Worm (Caenorhabditis elegans) whole organism, L1 larva: ENCODE data around the gene hum-8.

Experiments used
- C04F5.9 ChIP-seq: sonication (generic microtip); optimal IDR thresholded peaks from 2 replicates; lab custom pipeline; 2016; ENCODE audit warnings: missing genetic modification characterization, missing compliant biosample characterization
- C16A3.4 ChIP-seq: fragments of 150-350 bp; optimal IDR thresholded peaks from 2 replicates; lab custom pipeline; 2014; ENCODE audit warnings: missing biosample characterization, missing genetic modification characterization
- Y116A8C.19 ChIP-seq: sonication (generic microtip); optimal IDR thresholded peaks from 2 replicates; lab custom pipeline; 2016; ENCODE audit warnings: missing compliant biosample characterization, missing genetic modification characterization, borderline replicate concordance
- alr-1 ChIP-seq: fragments of 200-800 bp; sonication (Bioruptor generic); optimal IDR thresholded peaks from 2 replicates; lab custom pipeline; 2018; ENCODE audit warnings: borderline replicate concordance, mild to moderate bottlenecking, missing genetic modification characterization, missing compliant biosample characterization
- aly-2 ChIP-seq: fragments of 150-350 bp; optimal IDR thresholded peaks from 2 replicates; lab custom pipeline; 2014; ENCODE audit warnings: missing biosample characterization, missing genetic modification characterization
- ama-1 ChIP-seq: fragments of 150-350 bp; optimal IDR thresholded peaks from 2 replicates; lab custom pipeline; 2014
- ceh-8 ChIP-seq: fragments of 200-800 bp; sonication (Bioruptor generic); optimal IDR thresholded peaks from 2 replicates; lab custom pipeline; 2018; ENCODE audit warnings: mild to moderate bottlenecking, missing genetic modification characterization, moderate library complexity, missing compliant biosample characterization
- ceh-82 ChIP-seq, 3 experiments: fragments of 150-350 bp in 1 of 3; sonication (generic microtip) in 2 of 3; optimal IDR thresholded peaks; 2 replicates each; lab custom pipeline; 2014 to 2017; ENCODE audit warnings: missing biosample characterization in 3 of 3, missing genetic modification characterization in 3 of 3
- ceh-88 ChIP-seq: fragments of 200-800 bp; sonication (Bioruptor generic); IDR thresholded peaks from 2 replicates; pipeline ENCODE4 v1.3.6; 2022; ENCODE audit warnings: missing genetic modification characterization, missing compliant biosample characterization
- efl-1 ChIP-seq, 4 experiments: fragments of 150-350 bp; optimal IDR thresholded peaks in 3 of 4; peaks in 1 of 4; 1 replicate in 1 of 4; 2 replicates in 3 of 4; lab custom pipeline; 2014; ENCODE audit warnings: missing biosample characterization in 2 of 4, missing genetic modification characterization in 2 of 4, missing genetic modification reagents in 2 of 4
- efl-3 ChIP-seq: fragments of 200-800 bp; sonication (Bioruptor generic); optimal IDR thresholded peaks from 2 replicates; lab custom pipeline; 2018; ENCODE audit warnings: mild to moderate bottlenecking, missing genetic modification characterization, missing compliant biosample characterization
- egl-13 ChIP-seq: sonication (generic microtip); optimal IDR thresholded peaks from 2 replicates; lab custom pipeline; 2016; ENCODE audit warnings: missing genotype, missing genetic modification reagents, missing genetic modification characterization, missing compliant biosample characterization
- egl-27 ChIP-seq, 2 experiments: fragments of 150-350 bp in 1 of 2; sonication (generic microtip); optimal IDR thresholded peaks; 3 replicates each; lab custom pipeline; 2017 to 2018; ENCODE audit warnings: missing biosample characterization in 2 of 2, missing genetic modification characterization in 2 of 2, missing genetic modification reagents in 2 of 2
- elt-2 ChIP-seq: sonication (generic microtip); optimal IDR thresholded peaks from 2 replicates; lab custom pipeline; 2016; ENCODE audit warnings: missing genetic modification characterization, mild to moderate bottlenecking, inconsistent platforms, missing compliant biosample characterization, missing genetic modification reagents
- fos-1 ChIP-seq: fragments of 150-350 bp; optimal IDR thresholded peaks from 2 replicates; lab custom pipeline; 2014; ENCODE audit warnings: missing biosample characterization, missing genetic modification characterization
- grh-1 ChIP-seq: fragments of 200-800 bp; sonication (Bioruptor generic); IDR thresholded peaks from 2 replicates; pipeline ENCODE4 v1.3.6; 2022; ENCODE audit warnings: missing genetic modification reagents, missing genetic modification characterization, missing compliant biosample characterization
- hlh-17 ChIP-seq: fragments of 200-800 bp; sonication (Bioruptor generic); optimal IDR thresholded peaks from 2 replicates; lab custom pipeline; 2018; ENCODE audit warnings: missing genetic modification characterization, mild to moderate bottlenecking, missing compliant biosample characterization, moderate library complexity, borderline replicate concordance
- irx-1 ChIP-seq: sonication (generic microtip); optimal IDR thresholded peaks from 2 replicates; lab custom pipeline; 2016; ENCODE audit warnings: missing genetic modification characterization, missing compliant biosample characterization
- jun-1 ChIP-seq: fragments of 150-350 bp; optimal IDR thresholded peaks from 2 replicates; lab custom pipeline; 2014; ENCODE audit warnings: missing biosample characterization, missing genetic modification reagents, missing genetic modification characterization
- lin-14 ChIP-seq: fragments of 200-800 bp; sonication (Bioruptor generic); optimal IDR thresholded peaks from 2 replicates; lab custom pipeline; 2018; ENCODE audit warnings: mild to moderate bottlenecking, missing genetic modification characterization, moderate library complexity, missing compliant biosample characterization
- lin-35 ChIP-seq, 2 experiments: fragments of 150-350 bp; optimal IDR thresholded peaks; 2 replicates each; lab custom pipeline; 2014; ENCODE audit warnings: missing biosample characterization in 2 of 2, missing genetic modification characterization in 2 of 2, missing genetic modification reagents in 2 of 2
- lin-39 ChIP-seq: fragments of 150-350 bp; optimal IDR thresholded peaks from 2 replicates; lab custom pipeline; 2014; ENCODE audit warnings: missing biosample characterization, missing genetic modification reagents, missing genetic modification characterization
- lir-3 ChIP-seq: sonication (generic microtip); optimal IDR thresholded peaks from 2 replicates; lab custom pipeline; 2016; ENCODE audit warnings: mild to moderate bottlenecking, missing genetic modification characterization, moderate library complexity, missing compliant biosample characterization; ENCODE audit not compliant: poor library complexity
- mef-2 ChIP-seq: fragments of 150-350 bp; optimal IDR thresholded peaks from 2 replicates; lab custom pipeline; 2014; ENCODE audit warnings: missing biosample characterization, missing genetic modification characterization
- nhr-19 ChIP-seq: fragments of 200-800 bp; sonication (Bioruptor generic); conservative IDR thresholded peaks from 2 replicates; pipeline ENCODE4 v1.3.6; 2022; ENCODE audit warnings: missing genetic modification characterization, missing compliant biosample characterization
- nhr-20 ChIP-seq: sonication (generic microtip); optimal IDR thresholded peaks from 2 replicates; lab custom pipeline; 2016; ENCODE audit warnings: mild to moderate bottlenecking, missing genetic modification characterization, missing compliant biosample characterization
- nhr-47 ChIP-seq: sonication (generic microtip); optimal IDR thresholded peaks from 2 replicates; lab custom pipeline; 2016; ENCODE audit warnings: mild to moderate bottlenecking, missing genetic modification characterization, moderate library complexity, missing compliant biosample characterization
- nhr-76 ChIP-seq: sonication (generic microtip); optimal IDR thresholded peaks from 2 replicates; lab custom pipeline; 2017; ENCODE audit warnings: missing biosample characterization, missing genetic modification characterization
- nhr-90 ChIP-seq: sonication (generic microtip); optimal IDR thresholded peaks from 2 replicates; lab custom pipeline; 2016; ENCODE audit warnings: mild to moderate bottlenecking, missing genetic modification characterization, missing compliant biosample characterization; ENCODE audit not compliant: poor library complexity
- pag-3 ChIP-seq: sonication (generic microtip); optimal IDR thresholded peaks from 2 replicates; lab custom pipeline; 2017; ENCODE audit warnings: missing genetic modification characterization, mild to moderate bottlenecking, missing compliant biosample characterization, antibody characterized with exemption, borderline replicate concordance; ENCODE audit not compliant: insufficient read depth
- rnt-1 ChIP-seq: sonication (generic microtip); optimal IDR thresholded peaks from 2 replicates; lab custom pipeline; 2016; ENCODE audit warnings: mild to moderate bottlenecking, missing genetic modification characterization, moderate library complexity, missing compliant biosample characterization
- skn-1 ChIP-seq: fragments of 150-350 bp; optimal IDR thresholded peaks from 2 replicates; lab custom pipeline; 2014; ENCODE audit warnings: missing biosample characterization, missing genetic modification characterization
- snpc-4 ChIP-seq: fragments of 150-350 bp; optimal IDR thresholded peaks from 2 replicates; lab custom pipeline; 2014; ENCODE audit warnings: missing biosample characterization, missing genetic modification characterization
- snu-23 ChIP-seq: sonication (generic microtip); optimal IDR thresholded peaks from 2 replicates; lab custom pipeline; 2016; ENCODE audit warnings: missing genetic modification characterization, missing compliant biosample characterization
- sup-37 ChIP-seq: fragments of 200-800 bp; sonication (Bioruptor generic); optimal IDR thresholded peaks from 2 replicates; lab custom pipeline; 2018; ENCODE audit warnings: mild to moderate bottlenecking, missing genetic modification characterization, missing compliant biosample characterization
- tbx-2 ChIP-seq: sonication (generic microtip); optimal IDR thresholded peaks from 2 replicates; lab custom pipeline; 2016; ENCODE audit warnings: missing genetic modification characterization, missing compliant biosample characterization
- tlp-1 ChIP-seq: fragments of 150-350 bp; optimal IDR thresholded peaks from 2 replicates; lab custom pipeline; 2014; ENCODE audit warnings: missing biosample characterization, missing genetic modification characterization
- unc-30 ChIP-seq: sonication (generic microtip); optimal IDR thresholded peaks from 2 replicates; lab custom pipeline; 2017; ENCODE audit warnings: missing biosample characterization, missing genetic modification characterization
- vab-15 ChIP-seq: sonication (generic microtip); optimal IDR thresholded peaks from 2 replicates; lab custom pipeline; 2017; ENCODE audit warnings: missing genotype, mild to moderate bottlenecking, missing genetic modification characterization, missing compliant biosample characterization
- ztf-11 ChIP-seq, 2 experiments: sonication (generic microtip); optimal IDR thresholded peaks; 2 replicates each; lab custom pipeline; 2016 to 2017; ENCODE audit warnings: missing genetic modification characterization in 2 of 2, missing biosample characterization in 1 of 2, missing compliant biosample characterization in 1 of 2

The hum-8 gene

ce11 chrIV:428869-429268, 11.5 kb downstream of the hum-8 start, which contains the start of gene Y66H1A.5:
Gene Y66H1A.5 (minus strand): TSS chrIV:429133.
- TF ChIP-seq snu-23 (GFP tag; lab: Kevin White, UChicago) (no peak), egl-27 (tag; optimal IDR thresholded peaks at IDR 0.05; lab: Kevin White, UChicago) (no peak), lin-14 (GFP tag; lab: Kevin White, UChicago) (no peak), grh-1 (GFP tag; lab: Robert Waterston, UW) (no peak), unc-30 (tag; lab: Kevin White, UChicago) (no peak), nhr-20 (tag; lab: Kevin White, UChicago) (no peak), pag-3 (tag; lab: Kevin White, UChicago) (no peak), nhr-76 (tag; lab: Kevin White, UChicago) (no peak), egl-13 (tag; lab: Kevin White, UChicago) (no peak), efl-3 (no peak), aly-2 (no peak), jun-1 (tag; lab: Kevin White, UChicago) (no peak), skn-1 (tag; lab: Kevin White, UChicago) (no peak), mef-2 (tag; lab: Kevin White, UChicago) (no peak), lin-35 (GFP tag; optimal IDR thresholded peaks at IDR 0.05; lab: Kevin White, UChicago) (no peak), alr-1 (tag; lab: Kevin White, UChicago) (no peak), tlp-1 (tag; lab: Kevin White, UChicago) (no peak)

- TF ChIP-seq efl-1 (optimal IDR thresholded peaks at IDR 0.05; lab: Kevin White, UChicago) (no peak), efl-1 (GFP tag; optimal IDR thresholded peaks at IDR 0.05 in 1 of 2; lab: Kevin White, UChicago) (peak in 1 of 2 experiments; percentile 69), ceh-82 (tag; optimal IDR thresholded peaks at IDR 0.05; lab: Kevin White, UChicago) (no peak), aly-2 (peak; percentile 3), ztf-11 (tag; optimal IDR thresholded peaks at IDR 0.05; lab: Kevin White, UChicago) (no peak)
Observed at ce11 chrIV:427100-427908, 13.1 kb downstream of the hum-8 start.

- TF ChIP-seq fos-1 (tag; lab: Kevin White, UChicago), result no peak
- TF ChIP-seq ceh-8 (GFP tag; lab: Kevin White, UChicago), result peak; percentile 50
- no peak for TF ChIP-seq egl-27 (tag; optimal IDR thresholded peaks at IDR 0.05; lab: Kevin White, UChicago)
- no peak for TF ChIP-seq vab-15 (tag; lab: Kevin White, UChicago)
- TF ChIP-seq efl-1 (optimal IDR thresholded peaks at IDR 0.05; lab: Kevin White, UChicago), result no peak
- peak in 1 of 2 experiments; percentile 10 for TF ChIP-seq efl-1 (GFP tag; optimal IDR thresholded peaks at IDR 0.05 in 1 of 2; lab: Kevin White, UChicago)
Observed at ce11 chrIV:426597-426996, 13.8 kb downstream of the hum-8 start.

DNA sequence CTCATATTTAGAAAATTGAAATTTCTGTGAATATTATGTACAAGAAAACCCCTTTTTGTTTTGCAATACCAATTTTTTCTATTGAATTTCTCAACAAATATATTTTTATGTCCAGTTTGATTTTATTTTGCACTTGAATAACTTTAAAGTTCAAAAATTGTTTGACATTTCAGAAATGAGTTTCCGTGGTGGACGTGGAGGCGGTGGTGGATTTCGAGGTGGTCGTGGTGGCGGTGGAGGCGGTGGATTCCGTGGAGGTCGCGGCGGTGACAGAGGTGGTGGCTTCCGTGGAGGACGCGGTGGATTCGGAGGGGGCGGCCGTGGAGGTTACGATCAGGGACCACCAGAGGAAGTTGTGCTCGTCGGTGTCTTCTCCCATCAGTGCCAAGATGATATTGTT, 14.4 kb downstream of the hum-8 start, which contains the start of gene garr-1:
Gene garr-1, plus strand, starts transcription at position 174 of the 400 bp plus-strand sequence.
- TF ChIP-seq tbx-2 (no peak), fos-1 (tag; lab: Kevin White, UChicago) (no peak), ceh-8 (GFP tag; lab: Kevin White, UChicago) (no peak), Y116A8C.19 (tag; lab: Kevin White, UChicago) (no peak), lin-39 (tag; lab: Kevin White, UChicago) (no peak), efl-1 (optimal IDR thresholded peaks at IDR 0.05; lab: Kevin White, UChicago) (no peak), efl-1 (GFP tag; optimal IDR thresholded peaks at IDR 0.05 in 1 of 2; lab: Kevin White, UChicago) (no peak), ama-1 (no peak), vab-15 (tag; lab: Kevin White, UChicago) (no peak), rnt-1 (no peak), nhr-47 (tag; lab: Kevin White, UChicago) (no peak)

DNA sequence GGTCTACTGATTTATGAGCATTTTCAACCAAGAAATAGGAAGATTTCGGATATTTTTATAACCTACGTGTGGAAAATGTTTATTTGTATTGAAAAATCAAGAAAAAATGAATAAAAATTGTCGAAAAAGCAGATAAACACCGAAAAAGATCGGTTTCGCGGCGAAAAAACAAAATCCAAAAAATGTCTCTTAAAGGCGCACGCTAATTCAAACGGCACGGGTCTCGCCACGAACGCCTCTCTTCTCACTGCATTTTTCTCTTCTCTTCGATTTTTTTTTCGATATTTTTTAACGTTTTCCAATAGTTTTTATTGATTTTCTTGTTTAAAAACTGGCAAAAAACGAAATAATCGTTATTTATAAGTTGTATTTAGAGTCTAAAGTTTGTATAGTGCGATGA, 14.8 kb downstream of the hum-8 start:
- peak; percentile 1 for TF ChIP-seq snpc-4 (tag; lab: Kevin White, UChicago)
- no peak for TF ChIP-seq nhr-90 (tag; lab: Kevin White, UChicago)
- TF ChIP-seq ceh-88 (GFP tag; lab: Robert Waterston, UW), result no peak
- no peak for TF ChIP-seq mef-2 (tag; lab: Kevin White, UChicago)
- TF ChIP-seq fos-1 (tag; lab: Kevin White, UChicago), result no peak
- TF ChIP-seq elt-2 (tag; lab: Kevin White, UChicago), result no peak
- TF ChIP-seq C04F5.9 (tag; lab: Kevin White, UChicago), result no peak
- no peak for TF ChIP-seq nhr-19 (GFP tag; lab: Robert Waterston, UW)
- TF ChIP-seq hlh-17, result no peak
- TF ChIP-seq ceh-82 (tag; optimal IDR thresholded peaks at IDR 0.05; lab: Kevin White, UChicago), result peak in 2 of 3 experiments; percentile 12 to 54
- no peak for TF ChIP-seq irx-1 (tag; lab: Kevin White, UChicago)
- TF ChIP-seq C16A3.4, result peak; percentile 53
- TF ChIP-seq lin-35 (GFP tag; optimal IDR thresholded peaks at IDR 0.05; lab: Kevin White, UChicago), result peak; percentile 71 to 77
- TF ChIP-seq sup-37, result no peak
- no peak for TF ChIP-seq lir-3
